Fruit fly (Drosophila melanogaster) whole organism, wandering third instar larva: ENCODE measurements around the gene CG13992.

Experiments used
- Abd-B ChIP-seq: fragments of >200 bp; optimal IDR thresholded peaks from 2 replicates; lab custom pipeline; 2017; ENCODE audit warnings: missing biosample characterization, missing genetic modification characterization
- CG32264 ChIP-seq: fragments of 200-800 bp; sonication (Bioruptor generic); optimal IDR thresholded peaks from 2 replicates; lab custom pipeline; 2016; ENCODE audit warnings: missing biosample characterization, missing genetic modification characterization
- CG9705 ChIP-seq: fragments of 200-800 bp; sonication (Bioruptor generic); optimal IDR thresholded peaks from 2 replicates; lab custom pipeline; 2018; ENCODE audit warnings: missing biosample characterization, mild to moderate bottlenecking, missing genetic modification characterization
- CrebA ChIP-seq: fragments of 200-800 bp; sonication (Bioruptor generic); optimal IDR thresholded peaks from 2 replicates; lab custom pipeline; 2016; ENCODE audit warnings: missing biosample characterization, mild to moderate bottlenecking, missing genetic modification characterization, borderline replicate concordance
- Dfd ChIP-seq: fragments of >200 bp; optimal IDR thresholded peaks from 2 replicates; lab custom pipeline; 2017; ENCODE audit warnings: missing biosample characterization, missing genetic modification characterization
- Dif ChIP-seq: fragments of 200-275, 200-300 bp; sonication (Bioruptor generic); optimal IDR thresholded peaks from 2 replicates; lab custom pipeline; 2018; ENCODE audit warnings: missing biosample characterization, missing genetic modification characterization; ENCODE audit not compliant: partially characterized antibody
- GATAd ChIP-seq: sonication (Bioruptor generic); optimal IDR thresholded peaks from 2 replicates; lab custom pipeline; 2016; ENCODE audit warnings: missing biosample characterization, missing genetic modification characterization
- HLH106 ChIP-seq: fragments of 200-800 bp; optimal IDR thresholded peaks from 3 replicates; lab custom pipeline; 2019; ENCODE audit warnings: missing biosample characterization, mild to moderate bottlenecking, missing genetic modification characterization, moderate library complexity
- Hnf4 ChIP-seq: fragments of 200-800 bp; sonication (Bioruptor generic); optimal IDR thresholded peaks from 2 replicates; lab custom pipeline; 2016; ENCODE audit warnings: missing biosample characterization, mild to moderate bottlenecking, missing genetic modification characterization
- Hr78 ChIP-seq: fragments of >200 bp; optimal IDR thresholded peaks from 2 replicates; lab custom pipeline; 2017; ENCODE audit warnings: missing biosample characterization, missing genetic modification characterization
- Hr83 ChIP-seq: fragments of 200-300 bp; sonication (Bioruptor generic); optimal IDR thresholded peaks from 2 replicates; lab custom pipeline; 2016; ENCODE audit warnings: missing biosample characterization, mild to moderate bottlenecking, missing genetic modification characterization, moderate library complexity; ENCODE audit not compliant: poor library complexity, severe bottlenecking
- Jra ChIP-seq: sonication (Bioruptor generic); optimal IDR thresholded peaks from 2 replicates; lab custom pipeline; 2016; ENCODE audit warnings: missing biosample characterization, missing genetic modification characterization
- Mio ChIP-seq: sonication (Bioruptor generic); optimal IDR thresholded peaks from 2 replicates; lab custom pipeline; 2016; ENCODE audit warnings: missing biosample characterization, missing genetic modification characterization
- Myc ChIP-seq: fragments of >200 bp; optimal IDR thresholded peaks from 2 replicates; lab custom pipeline; 2017
- N ChIP-seq: fragments of >200 bp; optimal IDR thresholded peaks from 2 replicates; lab custom pipeline; 2018; ENCODE audit warnings: missing biosample characterization, missing external identifiers, missing genetic modification characterization
- OdsH ChIP-seq: fragments of 200-800 bp; sonication (Bioruptor generic); optimal IDR thresholded peaks from 2 replicates; lab custom pipeline; 2016; ENCODE audit warnings: missing biosample characterization, mild to moderate bottlenecking, missing genetic modification characterization
- Rel ChIP-seq, 2 experiments: fragments of 200-800 bp; sonication (Bioruptor generic) in 1 of 2; optimal IDR thresholded peaks; 2 replicates in 1 of 2; 3 replicates in 1 of 2; lab custom pipeline; 2016 to 2019; ENCODE audit warnings: mild to moderate bottlenecking in 2 of 2, missing biosample characterization in 2 of 2, missing genetic modification characterization in 2 of 2, moderate library complexity in 1 of 2
- Sp1 ChIP-seq: fragments of 200-800 bp; sonication (Bioruptor generic); optimal IDR thresholded peaks from 3 replicates; lab custom pipeline; 2019; ENCODE audit warnings: missing biosample characterization, mild to moderate bottlenecking, missing genetic modification characterization, moderate library complexity
- Vsx2 ChIP-seq: fragments of 200-300, 225-300 bp; sonication (Bioruptor generic); optimal IDR thresholded peaks from 2 replicates; lab custom pipeline; 2018; ENCODE audit warnings: missing biosample characterization, missing genetic modification characterization; ENCODE audit not compliant: partially characterized antibody
- br ChIP-seq: fragments of 200-800 bp; sonication (Bioruptor generic); optimal IDR thresholded peaks from 2 replicates; lab custom pipeline; 2016; ENCODE audit warnings: missing biosample characterization, missing genetic modification characterization
- brk ChIP-seq: fragments of 200-800 bp; sonication (Bioruptor generic); optimal IDR thresholded peaks from 2 replicates; lab custom pipeline; 2016; ENCODE audit warnings: missing biosample characterization, mild to moderate bottlenecking, missing genetic modification characterization
- dl ChIP-seq, 2 experiments: fragments of 175-275, 200-275 bp in 1 of 2; fragments of 200-275 bp in 1 of 2; sonication (Bioruptor generic); optimal IDR thresholded peaks; lab custom pipeline; 2018; ENCODE audit warnings: mild to moderate bottlenecking in 2 of 2, missing biosample characterization in 2 of 2, missing genetic modification characterization in 2 of 2, moderate library complexity in 2 of 2; ENCODE audit not compliant: partially characterized antibody in 2 of 2, insufficient read depth in 1 of 2
- dmrt93B ChIP-seq: fragments of 200-800 bp; sonication (Bioruptor generic); optimal IDR thresholded peaks from 2 replicates; lab custom pipeline; 2018; ENCODE audit warnings: missing biosample characterization, mild to moderate bottlenecking, missing genetic modification characterization
- dsf ChIP-seq: sonication (Bioruptor generic); optimal IDR thresholded peaks from 2 replicates; lab custom pipeline; 2016; ENCODE audit warnings: missing biosample characterization, missing genetic modification characterization, borderline replicate concordance
- ey ChIP-seq: fragments of 200-800 bp; sonication (Bioruptor generic); optimal IDR thresholded peaks from 2 replicates; lab custom pipeline; 2016; ENCODE audit warnings: missing biosample characterization, missing genetic modification characterization
- foxo ChIP-seq, 2 experiments: fragments of 200-800 bp; sonication (Bioruptor generic); optimal IDR thresholded peaks; 2 replicates in 1 of 2; 3 replicates in 1 of 2; lab custom pipeline; 2016 to 2017; ENCODE audit warnings: missing biosample characterization in 2 of 2, missing genetic modification characterization in 2 of 2
- fru ChIP-seq: fragments of 200-800 bp; sonication (Bioruptor generic); optimal IDR thresholded peaks from 3 replicates; lab custom pipeline; 2016; ENCODE audit warnings: missing biosample characterization, mild to moderate bottlenecking, missing genetic modification characterization
- h ChIP-seq: fragments of 200-800 bp; sonication (Bioruptor generic); optimal IDR thresholded peaks from 3 replicates; lab custom pipeline; 2016; ENCODE audit warnings: missing biosample characterization, mild to moderate bottlenecking, missing genetic modification characterization
- jim ChIP-seq: fragments of 175-275, 200-325 bp; sonication (Bioruptor generic); optimal IDR thresholded peaks from 2 replicates; lab custom pipeline; 2016; ENCODE audit warnings: missing biosample characterization, mild to moderate bottlenecking, missing genetic modification characterization
- lola ChIP-seq: fragments of >200 bp; optimal IDR thresholded peaks from 2 replicates; lab custom pipeline; 2017; ENCODE audit warnings: missing biosample characterization, missing genetic modification characterization
- pan ChIP-seq: fragments of >200 bp; optimal IDR thresholded peaks from 2 replicates; lab custom pipeline; 2017
- psq ChIP-seq: fragments of 200-800 bp; sonication (Bioruptor generic); optimal IDR thresholded peaks from 3 replicates; lab custom pipeline; 2017; ENCODE audit warnings: missing biosample characterization, mild to moderate bottlenecking, missing genetic modification characterization, moderate library complexity
- rgr ChIP-seq: fragments of 200-800 bp; sonication (Bioruptor generic); optimal IDR thresholded peaks from 3 replicates; lab custom pipeline; 2016; ENCODE audit warnings: missing biosample characterization, mild to moderate bottlenecking, missing genetic modification characterization
- sage ChIP-seq: fragments of 200-800 bp; sonication (Bioruptor generic); optimal IDR thresholded peaks from 2 replicates; lab custom pipeline; 2016; ENCODE audit warnings: missing biosample characterization, mild to moderate bottlenecking, missing genetic modification characterization
- sv ChIP-seq: fragments of 200-800 bp; sonication (Bioruptor generic); optimal IDR thresholded peaks from 3 replicates; lab custom pipeline; 2016; ENCODE audit warnings: missing biosample characterization, missing genetic modification characterization
- tai ChIP-seq: sonication (Bioruptor generic); optimal IDR thresholded peaks from 2 replicates; lab custom pipeline; 2016; ENCODE audit warnings: missing biosample characterization, missing genetic modification characterization
- usp ChIP-seq: fragments of >200 bp; optimal IDR thresholded peaks from 2 replicates; lab custom pipeline; 2017; ENCODE audit warnings: missing biosample characterization, missing genetic modification characterization
- woc ChIP-seq: sonication (Bioruptor generic); optimal IDR thresholded peaks from 2 replicates; lab custom pipeline; 2016; ENCODE audit warnings: missing biosample characterization, mild to moderate bottlenecking, missing genetic modification characterization

CG13992 gene

dm6 chr2L:5977070-5977728 lies 9.6 kb upstream of the CG13992 start:
- peak; percentile 61 for TF ChIP-seq psq
- peak; percentile 36 for TF ChIP-seq HLH106
- TF ChIP-seq Jra (GFP tag; lab: Kevin White, UChicago) = no peak
- TF ChIP-seq lola = no peak
- TF ChIP-seq sage (GFP tag; lab: Kevin White, UChicago) = no peak
- peak; percentile 50 for TF ChIP-seq fru (GFP tag; lab: Kevin White, UChicago)
- TF ChIP-seq jim (GFP tag; lab: Kevin White, UChicago) = no peak
- no peak for TF ChIP-seq N (GFP tag; lab: Kevin White, UChicago)
- TF ChIP-seq dl (GFP tag; optimal IDR thresholded peaks at IDR 0.05; lab: Kevin White, UChicago; ENCODE audit: insufficient read depth in 1 of 2, partially characterized antibody in 2 of 2) = peak; percentile 17 to 27
- peak; percentile 61 for TF ChIP-seq h
- no peak for TF ChIP-seq GATAd (GFP tag; lab: Kevin White, UChicago)
- TF ChIP-seq Rel (GFP tag; optimal IDR thresholded peaks at IDR 0.05; lab: Kevin White, UChicago) = no peak
- peak; percentile 35 for TF ChIP-seq Rel (tag; optimal IDR thresholded peaks at IDR 0.05; lab: Kevin White, UChicago)
- no peak for TF ChIP-seq CrebA (GFP tag; lab: Kevin White, UChicago)
- TF ChIP-seq Abd-B (GFP tag; lab: Kevin White, UChicago) = no peak
- TF ChIP-seq CG9705 (GFP tag; lab: Kevin White, UChicago) = peak; percentile 27
- TF ChIP-seq sv (GFP tag; lab: Kevin White, UChicago) = no peak
- no peak for TF ChIP-seq Dfd
- TF ChIP-seq OdsH (GFP tag; lab: Kevin White, UChicago) = no peak
- TF ChIP-seq dmrt93B (GFP tag; lab: Kevin White, UChicago) = no peak
- TF ChIP-seq pan = no peak
- no peak for TF ChIP-seq woc
- TF ChIP-seq CG32264 (GFP tag; lab: Kevin White, UChicago) = no peak
- TF ChIP-seq br = peak; percentile 3
- no peak for TF ChIP-seq Vsx2
- TF ChIP-seq rgr = peak; percentile 39
- TF ChIP-seq Hr83 (GFP tag; lab: Kevin White, UChicago) = no peak
- no peak for TF ChIP-seq Hr78 (GFP tag; lab: Kevin White, UChicago)
- no peak for TF ChIP-seq dsf
- TF ChIP-seq ey = no peak
- no peak for TF ChIP-seq Hnf4 (GFP tag; lab: Kevin White, UChicago)
- TF ChIP-seq foxo (GFP tag; optimal IDR thresholded peaks at IDR 0.05; lab: Kevin White, UChicago) = peak in 1 of 2 experiments; percentile 37
- no peak for TF ChIP-seq tai (GFP tag; lab: Kevin White, UChicago)
- TF ChIP-seq usp = no peak
- TF ChIP-seq Sp1 (GFP tag; lab: Kevin White, UChicago) = peak; percentile 60
- peak; percentile 54 for TF ChIP-seq Dif
- no peak for TF ChIP-seq Myc
- no peak for TF ChIP-seq brk (GFP tag; lab: Kevin White, UChicago)
- no peak for TF ChIP-seq Mio

- TF ChIP-seq Sp1 (GFP tag; lab: Kevin White, UChicago) (no peak), psq (peak; percentile 4)
Observed at dm6 chr2L:5975601-5976000, 8.0 kb upstream of the CG13992 start.

dm6 chr2L:5975025-5975539 lies 7.5 kb upstream of the CG13992 start:
- no peak for TF ChIP-seq jim (GFP tag; lab: Kevin White, UChicago)
- TF ChIP-seq Vsx2 = no peak
- TF ChIP-seq fru (GFP tag; lab: Kevin White, UChicago) = no peak
- TF ChIP-seq OdsH (GFP tag; lab: Kevin White, UChicago) = peak; percentile 54
- no peak for TF ChIP-seq Jra (GFP tag; lab: Kevin White, UChicago)
- TF ChIP-seq GATAd (GFP tag; lab: Kevin White, UChicago) = no peak
- peak; percentile 4 for TF ChIP-seq Hnf4 (GFP tag; lab: Kevin White, UChicago)
- TF ChIP-seq foxo (GFP tag; optimal IDR thresholded peaks at IDR 0.05; lab: Kevin White, UChicago) = peak in 1 of 2 experiments; percentile 3
- TF ChIP-seq rgr = peak; percentile 20
- TF ChIP-seq h = peak; percentile 52
- no peak for TF ChIP-seq ey
- no peak for TF ChIP-seq Abd-B (GFP tag; lab: Kevin White, UChicago)
- TF ChIP-seq Hr78 (GFP tag; lab: Kevin White, UChicago) = no peak
- TF ChIP-seq psq = no peak
- TF ChIP-seq br = peak; percentile 42
- TF ChIP-seq usp = no peak
- TF ChIP-seq Hr83 (GFP tag; lab: Kevin White, UChicago) = peak; percentile 76
- TF ChIP-seq, all 38 proteins: peak for 7
